Worm (Caenorhabditis elegans) whole organism, early embryonic: ENCODE measurements around the gene lurp-4.

Experiments used
- B0310.2 ChIP-seq: sonication (generic microtip); optimal IDR thresholded peaks from 2 replicates; lab custom pipeline; 2016; ENCODE audit warnings: mild to moderate bottlenecking, missing genetic modification characterization, missing compliant biosample characterization
- ama-1 ChIP-seq: fragments of 150-350 bp; optimal IDR thresholded peaks from 2 replicates; lab custom pipeline; 2014
- ceh-36 ChIP-seq: sonication (generic microtip); optimal IDR thresholded peaks from 2 replicates; lab custom pipeline; 2016; ENCODE audit warnings: missing genetic modification characterization, inconsistent platforms, missing compliant biosample characterization
- ets-7 ChIP-seq: sonication (generic microtip); optimal IDR thresholded peaks from 2 replicates; lab custom pipeline; 2016; ENCODE audit warnings: missing genotype, missing genetic modification characterization, missing compliant biosample characterization
- flt-1 ChIP-seq: fragments of 200-800 bp; sonication (Bioruptor generic); IDR thresholded peaks from 2 replicates; pipeline ENCODE4 v1.3.6; 2022; ENCODE audit warnings: missing genetic modification characterization, missing compliant biosample characterization
- hmbx-1 ChIP-seq: sonication (generic microtip); optimal IDR thresholded peaks from 2 replicates; lab custom pipeline; 2016; ENCODE audit warnings: mild to moderate bottlenecking, missing genetic modification characterization, missing compliant biosample characterization
- hmg-4 ChIP-seq: fragments of 200-800 bp; sonication (Bioruptor generic); optimal IDR thresholded peaks from 2 replicates; lab custom pipeline; 2018; ENCODE audit warnings: mild to moderate bottlenecking, missing genetic modification characterization, missing compliant biosample characterization
- hnd-1 ChIP-seq: sonication (generic microtip); optimal IDR thresholded peaks from 2 replicates; lab custom pipeline; 2016; ENCODE audit warnings: missing genetic modification characterization, missing compliant biosample characterization
- pes-1 ChIP-seq: fragments of 200-800 bp; sonication (Bioruptor generic); IDR thresholded peaks from 2 replicates; pipeline ENCODE4 v1.3.6; 2022; ENCODE audit warnings: missing genetic modification reagents, missing genetic modification characterization, missing compliant biosample characterization
- sea-1 ChIP-seq: fragments of 200-800 bp; sonication (Bioruptor generic); conservative IDR thresholded peaks from 2 replicates; pipeline ENCODE4 v1.3.6; 2022; ENCODE audit warnings: missing genetic modification characterization, missing compliant biosample characterization
- tbx-11 ChIP-seq: fragments of 200-800 bp; sonication (Bioruptor generic); IDR thresholded peaks from 2 replicates; pipeline ENCODE4 v1.3.6; 2022; ENCODE audit warnings: missing genetic modification characterization, missing compliant biosample characterization

DNA sequence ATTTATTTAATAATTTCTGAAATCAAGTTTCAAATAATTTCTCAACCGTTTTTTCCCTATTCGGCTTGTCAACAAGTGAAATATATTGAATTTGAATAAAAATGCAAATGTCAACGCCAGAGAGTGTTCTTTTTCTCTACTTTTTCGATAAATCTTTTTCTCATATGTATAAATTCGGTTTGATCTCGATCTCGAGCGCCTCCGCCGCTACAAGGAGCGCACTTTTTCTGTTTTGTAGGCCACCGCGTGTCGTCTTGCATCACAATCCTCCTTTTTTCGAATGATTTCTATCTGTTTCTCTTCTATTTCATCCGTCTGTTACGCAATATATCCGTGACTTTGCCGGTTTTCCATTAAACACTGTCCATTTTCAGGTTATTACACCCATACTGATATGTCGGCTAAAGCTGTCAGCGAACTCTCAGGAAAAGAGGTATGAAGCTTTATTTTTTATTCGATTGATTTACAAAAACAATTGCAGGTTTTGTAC is 23.7 kb downstream of the lurp-4 start, which contains the start of gene acly-2:
- no peak for TF ChIP-seq sea-1 (GFP tag; lab: Robert Waterston, UW)
- no peak for TF ChIP-seq flt-1 (GFP tag; lab: Robert Waterston, UW)
- TF ChIP-seq pes-1 (GFP tag; lab: Robert Waterston, UW) = no peak
- no peak for TF ChIP-seq hnd-1 (tag; lab: Kevin White, UChicago)
- TF ChIP-seq B0310.2 (tag; lab: Kevin White, UChicago) = no peak
- no peak for TF ChIP-seq ama-1 (lab: Kevin White, UChicago)
- no peak for TF ChIP-seq hmg-4 (GFP tag; lab: Kevin White, UChicago)
- TF ChIP-seq ets-7 (tag; lab: Kevin White, UChicago) = no peak
- TF ChIP-seq hmbx-1 = no peak
- no peak for TF ChIP-seq tbx-11 (GFP tag; lab: Robert Waterston, UW)
- no peak for TF ChIP-seq ceh-36
